Worm (Caenorhabditis elegans) whole organism, mixed stage, embryonic: Measurements from ENCODE around the gene srh-251.

Experiments used
- M03D4.4 ChIP-seq: sonication (generic microtip); optimal IDR thresholded peaks from 2 replicates; lab custom pipeline; 2017; ENCODE audit warnings: mild to moderate bottlenecking, missing genetic modification characterization, missing compliant biosample characterization
- bed-3 ChIP-seq: fragments of 200-800 bp; sonication (Bioruptor generic); optimal IDR thresholded peaks from 3 replicates; lab custom pipeline; 2018; ENCODE audit warnings: mild to moderate bottlenecking, missing genetic modification characterization, moderate library complexity, missing compliant biosample characterization
- blmp-1 ChIP-seq: fragments of 150-350 bp; optimal IDR thresholded peaks from 2 replicates; lab custom pipeline; 2014; ENCODE audit warnings: missing biosample characterization, missing genetic modification characterization
- ceh-39 ChIP-seq: fragments of 150-350 bp; optimal IDR thresholded peaks from 2 replicates; lab custom pipeline; 2014; ENCODE audit warnings: missing biosample characterization, missing genetic modification characterization
- ceh-43 ChIP-seq: fragments of 200-800 bp; sonication (Bioruptor generic); optimal IDR thresholded peaks from 2 replicates; lab custom pipeline; 2018; ENCODE audit warnings: mild to moderate bottlenecking, missing genetic modification characterization, moderate library complexity, missing compliant biosample characterization
- ceh-83 ChIP-seq: fragments of 200-800 bp; sonication (Bioruptor generic); optimal IDR thresholded peaks from 2 replicates; lab custom pipeline; 2018; ENCODE audit warnings: mild to moderate bottlenecking, missing genetic modification characterization, missing compliant biosample characterization
- ces-1 ChIP-seq: fragments of 150-350 bp; optimal IDR thresholded peaks from 2 replicates; lab custom pipeline; 2014; ENCODE audit warnings: missing biosample characterization, missing genetic modification reagents, missing genetic modification characterization
- cnd-1 ChIP-seq: fragments of 200-800 bp; sonication (Bioruptor generic); optimal IDR thresholded peaks from 2 replicates; lab custom pipeline; 2018; ENCODE audit warnings: mild to moderate bottlenecking, missing genetic modification characterization, missing compliant biosample characterization
- elt-1 ChIP-seq: sonication (generic microtip); optimal IDR thresholded peaks from 2 replicates; lab custom pipeline; 2017; ENCODE audit warnings: missing genetic modification characterization, mild to moderate bottlenecking, missing compliant biosample characterization, antibody characterized with exemption, moderate library complexity, borderline replicate concordance; ENCODE audit not compliant: insufficient read depth
- flh-1 ChIP-seq: fragments of 200-800 bp; sonication (Bioruptor generic); optimal IDR thresholded peaks from 2 replicates; lab custom pipeline; 2018; ENCODE audit warnings: mild to moderate bottlenecking, missing genetic modification characterization, moderate library complexity, missing compliant biosample characterization
- ham-2 ChIP-seq: fragments of 200-800 bp; sonication (Bioruptor generic); optimal IDR thresholded peaks from 2 replicates; lab custom pipeline; 2018; ENCODE audit warnings: mild to moderate bottlenecking, missing genetic modification characterization, missing compliant biosample characterization
- hlh-1 ChIP-seq: fragments of 150-350 bp; optimal IDR thresholded peaks from 2 replicates; lab custom pipeline; 2014; ENCODE audit warnings: missing biosample characterization, missing genetic modification reagents, missing genetic modification characterization
- lin-13 ChIP-seq: fragments of 150-350 bp; optimal IDR thresholded peaks from 2 replicates; lab custom pipeline; 2014; ENCODE audit warnings: missing biosample characterization, missing genetic modification characterization
- lin-32 ChIP-seq: fragments of 200-800 bp; sonication (Bioruptor generic); optimal IDR thresholded peaks from 2 replicates; lab custom pipeline; 2018; ENCODE audit warnings: mild to moderate bottlenecking, missing genetic modification characterization, missing compliant biosample characterization
- lsy-2 ChIP-seq: fragments of 150-350 bp; optimal IDR thresholded peaks from 2 replicates; lab custom pipeline; 2014; ENCODE audit warnings: missing biosample characterization, missing genetic modification characterization
- mab-5 ChIP-seq: fragments of 150-350 bp; optimal IDR thresholded peaks from 2 replicates; lab custom pipeline; 2014; ENCODE audit warnings: missing biosample characterization, missing genetic modification characterization
- mep-1 ChIP-seq: fragments of 150-350 bp; optimal IDR thresholded peaks from 2 replicates; lab custom pipeline; 2017; ENCODE audit warnings: missing biosample characterization, missing genetic modification reagents, missing genetic modification characterization, inconsistent platforms
- mls-2 ChIP-seq: sonication (generic microtip); optimal IDR thresholded peaks from 2 replicates; lab custom pipeline; 2016; ENCODE audit warnings: mild to moderate bottlenecking, missing genetic modification characterization, moderate library complexity, missing compliant biosample characterization
- nhr-12 ChIP-seq: fragments of 150-350 bp; optimal IDR thresholded peaks from 2 replicates; lab custom pipeline; 2014; ENCODE audit warnings: missing biosample characterization, missing genetic modification characterization
- nhr-2 ChIP-seq: fragments of 150-350 bp; optimal IDR thresholded peaks from 2 replicates; lab custom pipeline; 2014; ENCODE audit warnings: missing biosample characterization, missing genetic modification characterization
- nhr-237 ChIP-seq: fragments of 150-350 bp; optimal IDR thresholded peaks from 2 replicates; lab custom pipeline; 2014; ENCODE audit warnings: missing biosample characterization, missing genetic modification characterization
- nhr-28 ChIP-seq: fragments of 150-350 bp; optimal IDR thresholded peaks from 2 replicates; lab custom pipeline; 2014; ENCODE audit warnings: missing biosample characterization, missing genetic modification characterization
- nhr-76 ChIP-seq: sonication (generic microtip); optimal IDR thresholded peaks from 2 replicates; lab custom pipeline; 2017; ENCODE audit warnings: missing biosample characterization, missing genetic modification characterization
- pha-4 ChIP-seq: fragments of 150-350 bp; optimal IDR thresholded peaks from 2 replicates; lab custom pipeline; 2018; ENCODE audit warnings: missing biosample characterization, missing genetic modification reagents, missing genetic modification characterization
- sem-2 ChIP-seq: fragments of 200-800 bp; sonication (Bioruptor generic); optimal IDR thresholded peaks from 2 replicates; lab custom pipeline; 2018; ENCODE audit warnings: mild to moderate bottlenecking, missing genetic modification characterization, missing compliant biosample characterization
- snpc-4 ChIP-seq: fragments of 150-350 bp; optimal IDR thresholded peaks from 2 replicates; lab custom pipeline; 2014; ENCODE audit warnings: missing biosample characterization, missing genetic modification characterization
- tbx-8 ChIP-seq: fragments of 200-800 bp; sonication (Bioruptor generic); optimal IDR thresholded peaks from 2 replicates; lab custom pipeline; 2018; ENCODE audit warnings: mild to moderate bottlenecking, missing genetic modification characterization, moderate library complexity, missing compliant biosample characterization
- unc-120 ChIP-seq: sonication (generic microtip); optimal IDR thresholded peaks from 2 replicates; lab custom pipeline; 2017; ENCODE audit warnings: missing genetic modification characterization, missing compliant biosample characterization; ENCODE audit not compliant: poor library complexity, severe bottlenecking
- unc-39 ChIP-seq: fragments of 150-350 bp; optimal IDR thresholded peaks from 2 replicates; lab custom pipeline; 2014; ENCODE audit warnings: missing biosample characterization, missing genetic modification characterization
- unc-62 ChIP-seq: fragments of 150-350 bp; optimal IDR thresholded peaks from 2 replicates; lab custom pipeline; 2014; ENCODE audit warnings: missing biosample characterization, missing genetic modification reagents, missing genetic modification characterization
- zip-8 ChIP-seq: fragments of 150-350 bp; optimal IDR thresholded peaks from 2 replicates; lab custom pipeline; 2014; ENCODE audit warnings: missing biosample characterization, missing genetic modification characterization
- ztf-11 ChIP-seq: fragments of 150-350 bp; optimal IDR thresholded peaks from 2 replicates; lab custom pipeline; 2014; ENCODE audit warnings: missing biosample characterization, missing genetic modification characterization

srh-251 gene

DNA sequence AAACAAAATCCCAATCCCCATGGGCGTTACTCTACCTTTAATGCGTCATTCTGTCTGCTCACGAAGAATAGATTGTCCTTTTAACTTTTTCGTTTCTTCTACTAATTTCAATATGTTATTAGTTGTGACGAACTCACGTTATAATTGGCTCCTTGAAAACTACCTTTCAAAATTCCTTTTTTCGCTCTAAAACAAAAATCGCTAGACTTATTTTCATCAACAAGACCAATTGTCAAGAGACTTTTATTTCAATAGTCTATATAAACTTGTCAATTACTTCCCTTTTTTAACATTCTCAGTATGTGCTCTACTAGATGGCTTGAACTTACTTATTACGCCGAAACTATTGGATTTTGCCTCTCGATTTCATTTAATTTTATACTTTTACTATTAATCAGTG lies 5.0 kb upstream of the srh-251 start, which contains the start of gene str-102:
Gene str-102, plus strand, starts transcription at position 301 of the 400 bp plus-strand sequence.
- no peak for TF ChIP-seq hlh-1 (tag; lab: Kevin White, UChicago)
- TF ChIP-seq elt-1 = no peak
- TF ChIP-seq tbx-8 (GFP tag; lab: Kevin White, UChicago) = no peak
- TF ChIP-seq nhr-2 = no peak
- no peak for TF ChIP-seq ceh-83 (GFP tag; lab: Kevin White, UChicago)
- no peak for TF ChIP-seq blmp-1
- no peak for TF ChIP-seq zip-8 (tag; lab: Kevin White, UChicago)
- no peak for TF ChIP-seq ztf-11 (tag; lab: Kevin White, UChicago)
- TF ChIP-seq ham-2 (GFP tag; lab: Kevin White, UChicago) = no peak
- TF ChIP-seq lsy-2 = no peak
- no peak for TF ChIP-seq pha-4 (tag; lab: Kevin White, UChicago)
- no peak for TF ChIP-seq mep-1 (tag; lab: Kevin White, UChicago)
- no peak for TF ChIP-seq ceh-43 (GFP tag; lab: Kevin White, UChicago)

DNA sequence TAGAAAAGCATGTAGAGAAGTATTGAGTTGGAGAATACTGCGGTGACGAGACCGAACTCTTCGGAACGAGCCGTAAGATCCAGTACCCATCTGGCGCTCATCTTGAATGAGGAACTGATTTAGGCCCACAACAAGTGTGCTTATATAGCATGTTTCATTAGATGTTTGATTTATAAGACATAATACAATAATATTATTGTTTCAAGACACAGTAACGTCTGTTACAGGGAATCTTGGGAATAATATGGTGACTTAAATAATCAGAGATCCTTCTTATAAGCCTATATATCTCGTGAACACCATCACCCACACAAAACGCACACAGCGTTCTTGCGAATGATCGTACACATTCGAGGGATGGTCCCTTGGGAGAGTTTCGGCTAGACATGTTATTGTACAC lies 4.0 kb upstream of the srh-251 start, which contains the start of gene str-88:
Gene str-88, minus strand, starts transcription at position 101 of the 400 bp plus-strand sequence.
- TF ChIP-seq ceh-39 = no peak
- TF ChIP-seq snpc-4 (tag; lab: Kevin White, UChicago) = no peak
- TF ChIP-seq mab-5 (tag; lab: Kevin White, UChicago) = no peak
- TF ChIP-seq nhr-28 (tag; lab: Kevin White, UChicago) = no peak

DNA sequence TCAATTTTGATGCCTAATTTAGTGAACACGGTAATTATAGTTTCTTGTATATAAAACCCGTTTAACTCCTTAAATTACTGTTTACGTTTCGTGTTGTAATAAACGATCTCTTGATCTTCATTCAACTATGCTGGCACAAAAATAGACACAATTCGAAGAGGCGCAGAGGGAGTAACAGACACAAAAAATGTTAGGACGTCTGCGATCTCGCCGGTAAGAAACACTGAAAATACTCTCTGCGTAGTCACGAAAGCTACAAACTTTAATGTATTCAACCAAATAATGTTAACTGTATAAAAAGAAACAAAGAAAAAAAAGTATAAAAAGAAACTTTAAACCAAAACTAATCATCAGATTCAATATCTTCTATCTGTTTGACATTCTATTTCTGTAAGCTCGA lies 1.1 kb upstream of the srh-251 start, which contains the start of gene dhs-23:
Gene dhs-23, plus strand, starts transcription at position 363 of the 400 bp plus-strand sequence.
- TF ChIP-seq mls-2 (tag; lab: Kevin White, UChicago) (no peak), tbx-8 (GFP tag; lab: Kevin White, UChicago) (no peak), mab-5 (tag; lab: Kevin White, UChicago) (no peak), pha-4 (tag; lab: Kevin White, UChicago) (no peak), lin-13 (tag; lab: Kevin White, UChicago) (no peak), elt-1 (no peak), ceh-39 (no peak), bed-3 (GFP tag; lab: Kevin White, UChicago) (no peak), blmp-1 (no peak), unc-62 (GFP tag; lab: Kevin White, UChicago) (no peak), lin-32 (GFP tag; lab: Kevin White, UChicago) (no peak), zip-8 (tag; lab: Kevin White, UChicago) (no peak), sem-2 (GFP tag; lab: Kevin White, UChicago) (no peak)

DNA sequence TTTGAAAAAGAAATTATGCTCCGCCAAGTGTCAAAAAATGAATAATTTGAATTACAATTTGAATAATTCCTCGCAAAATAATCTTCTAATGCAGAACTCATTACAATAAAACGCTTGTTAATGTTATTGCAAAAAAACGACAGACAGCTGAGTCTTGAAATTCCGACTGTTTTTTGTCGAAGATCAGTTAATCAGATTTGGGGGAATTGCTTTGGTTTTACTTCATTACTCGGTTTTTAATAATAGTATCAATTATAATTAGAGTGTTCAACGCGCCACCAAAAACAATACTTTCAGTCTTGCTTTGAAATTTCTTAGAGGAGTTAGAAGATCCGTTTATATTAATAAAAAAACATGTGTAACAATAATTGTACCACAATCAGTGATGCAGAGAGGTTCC lies 1.8 kb downstream of the srh-251 start, which contains the start of gene srh-122:
Gene srh-122, minus strand, starts transcription at position 101 of the 400 bp plus-strand sequence.
- TF ChIP-seq ces-1 (GFP tag; lab: Kevin White, UChicago) (no peak), flh-1 (GFP tag; lab: Kevin White, UChicago) (no peak), elt-1 (no peak)

DNA sequence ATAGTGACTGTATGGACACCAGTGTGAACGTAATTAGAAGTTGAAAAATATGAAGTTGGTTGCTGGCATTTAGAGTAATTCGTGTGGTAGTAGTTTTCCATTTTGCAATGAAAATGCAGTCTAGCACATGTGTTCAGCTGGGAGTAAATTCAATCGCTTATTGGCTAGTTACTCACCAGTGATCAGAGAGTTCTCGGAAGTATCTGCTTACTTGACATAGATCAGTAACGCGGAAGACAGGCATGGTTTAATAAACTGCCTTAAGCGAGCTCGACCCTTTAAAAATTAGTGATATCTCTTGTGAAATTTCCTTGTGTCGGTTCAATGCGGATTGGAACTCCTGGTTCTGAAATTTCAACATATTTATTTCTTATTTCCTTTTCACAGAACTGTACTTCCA lies 3.5 kb downstream of the srh-251 start, which contains the start of gene srh-52:
Gene srh-52, minus strand, starts transcription at position 101 of the 400 bp plus-strand sequence.
- TF ChIP-seq ztf-11 (tag; lab: Kevin White, UChicago) (no peak), zip-8 (tag; lab: Kevin White, UChicago) (no peak), unc-39 (tag; lab: Kevin White, UChicago) (no peak), unc-62 (GFP tag; lab: Kevin White, UChicago) (no peak), mep-1 (tag; lab: Kevin White, UChicago) (no peak), blmp-1 (no peak), nhr-12 (tag; lab: Kevin White, UChicago) (no peak), lin-32 (GFP tag; lab: Kevin White, UChicago) (no peak), hlh-1 (tag; lab: Kevin White, UChicago) (no peak)

DNA sequence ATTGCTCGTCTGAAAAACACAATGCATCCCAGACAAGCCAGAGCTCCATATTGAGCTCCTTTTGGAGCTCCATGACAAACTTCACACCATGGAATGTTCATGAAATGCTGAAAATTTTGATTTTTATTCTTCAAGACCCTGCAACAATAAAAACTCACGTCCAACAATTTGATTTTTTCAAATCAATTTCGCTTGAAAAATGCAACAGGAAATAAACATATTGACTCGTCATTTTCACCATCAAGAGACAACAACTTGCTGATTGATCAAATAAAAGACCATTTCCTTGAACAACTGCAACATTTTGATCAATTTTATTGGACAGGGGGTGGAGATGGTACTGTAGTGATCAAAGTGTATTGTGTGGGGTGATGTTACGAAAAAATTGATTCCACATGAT lies 10.0 kb downstream of the srh-251 start, which contains the start of gene nhr-269:
Gene nhr-269, minus strand, starts transcription at position 101 of the 400 bp plus-strand sequence.
- TF ChIP-seq sem-2 (GFP tag; lab: Kevin White, UChicago) (no peak), tbx-8 (GFP tag; lab: Kevin White, UChicago) (no peak), cnd-1 (tag; lab: Kevin White, UChicago) (no peak), nhr-28 (tag; lab: Kevin White, UChicago) (no peak), pha-4 (tag; lab: Kevin White, UChicago) (no peak), lsy-2 (no peak), bed-3 (GFP tag; lab: Kevin White, UChicago) (no peak), blmp-1 (no peak), unc-62 (GFP tag; lab: Kevin White, UChicago) (no peak), nhr-76 (no peak), ceh-43 (GFP tag; lab: Kevin White, UChicago) (no peak), M03D4.4 (tag; lab: Kevin White, UChicago) (no peak), mab-5 (tag; lab: Kevin White, UChicago) (no peak), nhr-2 (no peak), mep-1 (tag; lab: Kevin White, UChicago) (no peak), nhr-237 (tag; lab: Kevin White, UChicago) (no peak), ces-1 (GFP tag; lab: Kevin White, UChicago) (no peak), lin-13 (tag; lab: Kevin White, UChicago) (no peak), ham-2 (GFP tag; lab: Kevin White, UChicago) (no peak), unc-120 (no peak)
